Fruit fly (Drosophila melanogaster): ENCODE results near the gene sphe.

Gene sphe

dm6 chrX:16733244-16733643 is 31.5 kb upstream of the sphe start:
- TF ChIP-seq Sin3A (optimal IDR thresholded peaks at IDR 0.05) (no peak), ttk (optimal IDR thresholded peaks at IDR 0.05) (no peak)

dm6 chrX:16730791-16731190 is 29.0 kb upstream of the sphe start, which contains the start of gene TwdlX:
Gene TwdlX, plus strand, starts transcription at chrX:16731091.
- TF ChIP-seq h (optimal IDR thresholded peaks at IDR 0.05) (no peak), Sin3A (optimal IDR thresholded peaks at IDR 0.05) (no peak), Myc (optimal IDR thresholded peaks at IDR 0.05) (no peak), insv (optimal IDR thresholded peaks at IDR 0.05) (no peak), psq (optimal IDR thresholded peaks at IDR 0.05) (no peak), ttk (optimal IDR thresholded peaks at IDR 0.05) (no peak)

dm6 chrX:16724544-16724943 is 22.8 kb upstream of the sphe start:
- TF ChIP-seq Sin3A (optimal IDR thresholded peaks at IDR 0.05): no peak
- TF ChIP-seq Myc (optimal IDR thresholded peaks at IDR 0.05): no peak
- no peak for TF ChIP-seq h (optimal IDR thresholded peaks at IDR 0.05)
- no peak for TF ChIP-seq ttk (optimal IDR thresholded peaks at IDR 0.05)
- TF ChIP-seq insv (optimal IDR thresholded peaks at IDR 0.05): no peak
- TF ChIP-seq psq (optimal IDR thresholded peaks at IDR 0.05): no peak

- TF ChIP-seq insv (optimal IDR thresholded peaks at IDR 0.05) (no peak), ttk (optimal IDR thresholded peaks at IDR 0.05) (no peak), h (optimal IDR thresholded peaks at IDR 0.05) (no peak), Sin3A (optimal IDR thresholded peaks at IDR 0.05) (no peak), Myc (optimal IDR thresholded peaks at IDR 0.05) (no peak), psq (optimal IDR thresholded peaks at IDR 0.05) (no peak)
Observed at dm6 chrX:16723203-16724173, 21.7 kb upstream of the sphe start.

dm6 chrX:16721168-16721567 is 19.4 kb upstream of the sphe start, which contains the start of the genes CG32572 and CG34325:
Gene CG32572, plus strand, starts transcription at chrX:16721183.
Gene CG34325, minus strand, starts transcription at chrX:16721411.
- TF ChIP-seq psq (optimal IDR thresholded peaks at IDR 0.05) (no peak), Myc (optimal IDR thresholded peaks at IDR 0.05) (no peak)

dm6 chrX:16718169-16718723 is 16.5 kb upstream of the sphe start:
- TF ChIP-seq Myc (optimal IDR thresholded peaks at IDR 0.05): no peak
- no peak for TF ChIP-seq Sin3A (optimal IDR thresholded peaks at IDR 0.05)
- no peak for TF ChIP-seq h (optimal IDR thresholded peaks at IDR 0.05)
- no peak for TF ChIP-seq insv (optimal IDR thresholded peaks at IDR 0.05)
- no peak for TF ChIP-seq ttk (optimal IDR thresholded peaks at IDR 0.05)
- TF ChIP-seq psq (optimal IDR thresholded peaks at IDR 0.05): no peak

- no peak for TF ChIP-seq insv (optimal IDR thresholded peaks at IDR 0.05)
- TF ChIP-seq Myc (optimal IDR thresholded peaks at IDR 0.05): no peak
- TF ChIP-seq ttk (optimal IDR thresholded peaks at IDR 0.05): no peak
- no peak for TF ChIP-seq h (optimal IDR thresholded peaks at IDR 0.05)
- TF ChIP-seq psq (optimal IDR thresholded peaks at IDR 0.05): no peak
- TF ChIP-seq Sin3A (optimal IDR thresholded peaks at IDR 0.05): no peak
Observed at dm6 chrX:16716649-16717048, 14.9 kb upstream of the sphe start.

dm6 chrX:16711003-16711402 is 9.2 kb upstream of the sphe start, which contains the start of gene CG13008:
Gene CG13008, plus strand, starts transcription at chrX:16711303.
- TF ChIP-seq Myc (optimal IDR thresholded peaks at IDR 0.05) (no peak), ttk (optimal IDR thresholded peaks at IDR 0.05) (no peak), insv (optimal IDR thresholded peaks at IDR 0.05) (no peak)

dm6 chrX:16706774-16707173 is 5.0 kb upstream of the sphe start, which contains the start of gene CG9672:
Gene CG9672, minus strand, starts transcription at chrX:16706874.
- TF ChIP-seq psq (optimal IDR thresholded peaks at IDR 0.05): no peak
- no peak for TF ChIP-seq insv (optimal IDR thresholded peaks at IDR 0.05)
- no peak for TF ChIP-seq Sin3A (optimal IDR thresholded peaks at IDR 0.05)
- TF ChIP-seq Myc (optimal IDR thresholded peaks at IDR 0.05): no peak
- no peak for TF ChIP-seq ttk (optimal IDR thresholded peaks at IDR 0.05)
- TF ChIP-seq h (optimal IDR thresholded peaks at IDR 0.05): no peak

dm6 chrX:16703747-16704146 is 2.0 kb upstream of the sphe start, which contains the start of the genes CG9673 and CG4653:
Gene CG9673, minus strand, starts transcription at chrX:16703884.
Gene CG4653, plus strand, starts transcription at chrX:16704081.
- no peak for TF ChIP-seq ttk (optimal IDR thresholded peaks at IDR 0.05)
- no peak for TF ChIP-seq Sin3A (optimal IDR thresholded peaks at IDR 0.05)
- TF ChIP-seq insv (optimal IDR thresholded peaks at IDR 0.05): no peak
- no peak for TF ChIP-seq Myc (optimal IDR thresholded peaks at IDR 0.05)
- no peak for TF ChIP-seq psq (optimal IDR thresholded peaks at IDR 0.05)
- no peak for TF ChIP-seq h (optimal IDR thresholded peaks at IDR 0.05)

- TF ChIP-seq Myc (optimal IDR thresholded peaks at IDR 0.05) (no peak), Sin3A (optimal IDR thresholded peaks at IDR 0.05) (no peak), h (optimal IDR thresholded peaks at IDR 0.05) (no peak), ttk (optimal IDR thresholded peaks at IDR 0.05) (no peak), insv (optimal IDR thresholded peaks at IDR 0.05) (no peak), psq (optimal IDR thresholded peaks at IDR 0.05) (no peak)
Observed at dm6 chrX:16700070-16700469, 1.7 kb downstream of the sphe start, which contains the start of gene CG9676. Gene CG9676, minus strand, starts transcription at chrX:16700170.

- no peak for TF ChIP-seq Sin3A (optimal IDR thresholded peaks at IDR 0.05)
- TF ChIP-seq ttk (optimal IDR thresholded peaks at IDR 0.05): no peak
- TF ChIP-seq insv (optimal IDR thresholded peaks at IDR 0.05): no peak
- no peak for TF ChIP-seq psq (optimal IDR thresholded peaks at IDR 0.05)
- TF ChIP-seq h (optimal IDR thresholded peaks at IDR 0.05): no peak
- TF ChIP-seq Myc (optimal IDR thresholded peaks at IDR 0.05): no peak
Observed at dm6 chrX:16697882-16698571, 3.7 kb downstream of the sphe start.
